Fruit fly (Drosophila melanogaster): ENCODE results near the gene EndoGI.

- TF ChIP-seq CG8478 (optimal IDR thresholded peaks at IDR 0.05) (no peak), psq (optimal IDR thresholded peaks at IDR 0.05) (no peak), pan (optimal IDR thresholded peaks at IDR 0.05) (no peak), usp (GFP tag; optimal IDR thresholded peaks at IDR 0.05) (no peak)
Observed at dm6 chr2L:16263723-16264122, 6.2 kb downstream of the EndoGI start.
